Fruit fly (Drosophila melanogaster): ENCODE measurements around the gene mRpS22.

The mRpS22 gene

DNA sequence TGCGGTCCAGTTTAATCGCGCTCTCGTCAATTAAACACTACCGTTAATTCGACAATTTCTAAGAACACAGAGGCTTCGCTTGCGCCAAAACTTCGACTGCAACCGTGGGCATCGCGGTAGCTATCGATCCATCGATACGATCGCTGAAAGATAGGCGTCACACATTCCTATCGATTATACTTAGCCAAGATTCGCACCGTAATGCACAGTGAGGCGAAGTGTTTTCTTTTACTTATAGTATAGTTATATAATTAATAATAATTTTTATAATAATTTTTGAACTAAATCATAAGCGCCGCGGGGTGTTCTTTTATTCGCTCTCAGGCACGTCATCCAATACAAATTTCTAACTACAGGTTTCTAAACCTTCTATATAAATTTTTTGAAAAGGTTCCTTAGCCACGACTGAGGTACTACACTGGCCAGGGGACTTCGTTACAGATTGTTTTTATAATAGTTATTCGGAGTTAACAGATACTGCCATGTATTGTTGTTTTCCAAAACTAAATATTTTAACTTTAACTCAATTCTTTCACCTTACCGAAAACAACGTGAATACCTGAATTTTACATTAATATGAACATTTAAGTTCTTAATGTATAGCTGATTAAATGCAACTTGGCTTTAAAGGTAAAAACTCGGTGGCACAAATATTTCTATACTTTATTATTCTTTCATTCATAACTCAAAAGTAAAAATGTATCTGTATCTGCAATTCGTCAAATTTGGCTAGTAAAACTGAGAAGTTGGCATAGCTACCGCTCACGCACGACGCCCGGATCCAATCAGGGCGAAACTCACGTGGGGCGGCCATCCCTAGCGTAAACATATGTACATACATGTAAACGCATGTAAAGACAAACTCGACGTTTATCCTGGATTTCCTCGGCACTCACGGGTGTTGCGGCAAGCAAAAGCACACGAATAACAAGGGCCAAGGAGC lies 21.3 kb downstream of the mRpS22 start, which contains the start of the genes NSD and BOD1 (continued):
- TF ChIP-seq crp (GFP tag; optimal IDR thresholded peaks at IDR 0.05) = peak in 1 of 2 experiments; percentile 39
- TF ChIP-seq CG8924 (tag; optimal IDR thresholded peaks at IDR 0.05) = peak; percentile 54
- TF ChIP-seq Gug (GFP tag; IDR thresholded peaks at IDR 0.05) = peak; percentile 82
- TF ChIP-seq CG1792 (GFP tag; optimal IDR thresholded peaks at IDR 0.05) = no peak
- no peak for TF ChIP-seq CG6254 (GFP tag; optimal IDR thresholded peaks at IDR 0.05)
- TF ChIP-seq CG4617 (GFP tag; optimal IDR thresholded peaks at IDR 0.05; ENCODE audit: borderline replicate concordance) = peak; percentile 77
- no peak for TF ChIP-seq Camta (GFP tag; optimal IDR thresholded peaks at IDR 0.05)
- no peak for TF ChIP-seq CG8478 (optimal IDR thresholded peaks at IDR 0.05)
- TF ChIP-seq ATbp (GFP tag; optimal IDR thresholded peaks at IDR 0.05) = peak; percentile 47
- TF ChIP-seq seq (GFP tag; IDR thresholded peaks at IDR 0.05) = peak; percentile 40
- peak; percentile 64 for TF ChIP-seq tin (GFP tag; optimal IDR thresholded peaks at IDR 0.05)
- no peak for TF ChIP-seq CG5180 (GFP tag; optimal IDR thresholded peaks at IDR 0.05)
- TF ChIP-seq CG6683 (GFP tag; optimal IDR thresholded peaks at IDR 0.05) = no peak
- TF ChIP-seq Xbp1 (GFP tag; optimal IDR thresholded peaks at IDR 0.05) = peak; percentile 73
- peak; percentile 27 for TF ChIP-seq B-H2 (GFP tag; optimal IDR thresholded peaks at IDR 0.05)
- peak; percentile 55 for TF ChIP-seq CG1603 (tag; optimal IDR thresholded peaks at IDR 0.05)
- no peak for TF ChIP-seq ftz-f1 (GFP tag; optimal IDR thresholded peaks at IDR 0.05)
- no peak for TF ChIP-seq CG7271 (tag; optimal IDR thresholded peaks at IDR 0.05)
- TF ChIP-seq CG12155 (GFP tag; optimal IDR thresholded peaks at IDR 0.05) = peak; percentile 6
- TF ChIP-seq CHES-1-like (GFP tag; optimal IDR thresholded peaks at IDR 0.05) = no peak
- TF ChIP-seq Mrtf (GFP tag; IDR thresholded peaks at IDR 0.05) = peak; percentile 40; the same call in 1 of the 3 replicates
- TF ChIP-seq CG43689 (GFP tag; IDR thresholded peaks at IDR 0.05) = no peak
- no peak for TF ChIP-seq CG18011 (GFP tag; optimal IDR thresholded peaks at IDR 0.05)
- TF ChIP-seq phol (tag; optimal IDR thresholded peaks at IDR 0.05) = peak; percentile 63
- no peak for TF ChIP-seq Awh (GFP tag; IDR thresholded peaks at IDR 0.05)
- no peak for TF ChIP-seq Mad (GFP tag; optimal IDR thresholded peaks at IDR 0.05)
- TF ChIP-seq esg (GFP tag; conservative IDR thresholded peaks at IDR 0.05) = peak; percentile 54
- peak in 1 of 3 experiments; percentile 19 for TF ChIP-seq lola (GFP tag; optimal IDR thresholded peaks at IDR 0.05)
- TF ChIP-seq ci (GFP tag; IDR thresholded peaks at IDR 0.05) = peak; percentile 57
- no peak for TF ChIP-seq CG13296 (GFP tag; optimal IDR thresholded peaks at IDR 0.05)
- no peak for TF ChIP-seq CG4854 (GFP tag; optimal IDR thresholded peaks at IDR 0.05)
- TF ChIP-seq zfh2 (GFP tag; optimal IDR thresholded peaks at IDR 0.05) = peak; percentile 45
- peak; percentile 4 for TF ChIP-seq dm (GFP tag; optimal IDR thresholded peaks at IDR 0.05)
- no peak for TF ChIP-seq CG11504 (tag; optimal IDR thresholded peaks at IDR 0.05)
- TF ChIP-seq CoRest (tag; optimal IDR thresholded peaks at IDR 0.05) = peak; percentile 61
- peak; percentile 95 for TF ChIP-seq CG16813 (GFP tag; IDR thresholded peaks at IDR 0.05; ENCODE audit: partially characterized antibody)
- TF ChIP-seq pfk (GFP tag; optimal IDR thresholded peaks at IDR 0.05) = no peak
- TF ChIP-seq dati (GFP tag; IDR thresholded peaks at IDR 0.05) = no peak
- no peak for TF ChIP-seq CG3065 (GFP tag; optimal IDR thresholded peaks at IDR 0.05)
- TF ChIP-seq PHDP (tag; optimal IDR thresholded peaks at IDR 0.05) = no peak
- peak; percentile 2 for TF ChIP-seq CG9876 (GFP tag; optimal IDR thresholded peaks at IDR 0.05)
- TF ChIP-seq Hmx (GFP tag; optimal IDR thresholded peaks at IDR 0.05) = no peak
- TF ChIP-seq Dfd (GFP tag; optimal IDR thresholded peaks at IDR 0.05) = no peak
- no peak for TF ChIP-seq gsb-n (tag; optimal IDR thresholded peaks at IDR 0.05)
- TF ChIP-seq CG42726 (GFP tag; IDR thresholded peaks at IDR 0.05; ENCODE audit: partially characterized antibody) = peak; percentile 98
- TF ChIP-seq CG17829 (tag; optimal IDR thresholded peaks at IDR 0.05) = peak; percentile 49
- peak; percentile 35 for TF ChIP-seq CG10267 (tag; optimal IDR thresholded peaks at IDR 0.05)
- peak; percentile 41 for TF ChIP-seq HmgZ (tag; optimal IDR thresholded peaks at IDR 0.05)

Data from whole organism, embryonic.